Worm (Caenorhabditis elegans): ENCODE results near the gene C49A9.3.

C49A9.3 gene

ce11 chrIV:6221878-6222277, at the start of gene C49A9.3:
Gene C49A9.3 (plus strand): TSS chrIV:6222089.
- no peak for TF ChIP-seq ham-2 (GFP tag; optimal IDR thresholded peaks at IDR 0.05)
- TF ChIP-seq flh-1 (GFP tag; optimal IDR thresholded peaks at IDR 0.05): no peak
- no peak for TF ChIP-seq elt-3 (tag; optimal IDR thresholded peaks at IDR 0.05)
- no peak for TF ChIP-seq hlh-1 (tag; optimal IDR thresholded peaks at IDR 0.05)
- TF ChIP-seq nhr-2 (tag; optimal IDR thresholded peaks at IDR 0.05): no peak

DNA sequence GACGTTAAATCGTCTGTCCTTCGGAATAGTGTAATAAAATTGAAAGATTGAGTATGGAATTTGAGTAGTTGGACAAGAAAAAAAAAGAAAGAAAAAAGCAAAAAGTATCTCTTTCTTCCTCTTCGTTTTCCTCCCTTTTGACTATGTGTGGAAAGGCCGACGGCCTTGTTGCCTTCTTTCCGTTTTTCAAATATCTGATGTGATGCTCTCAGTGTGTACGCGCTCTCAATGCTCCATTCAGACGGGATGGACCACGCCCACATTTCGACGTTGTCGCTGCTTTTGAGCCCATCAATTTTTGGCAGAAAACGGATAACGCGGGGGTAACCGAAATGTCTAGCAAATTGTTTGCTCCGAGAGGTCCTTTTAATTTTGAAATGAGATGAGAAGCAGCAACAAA, 48.9 kb upstream of the C49A9.3 start:
- TF ChIP-seq ces-1 (GFP tag; optimal IDR thresholded peaks at IDR 0.05) (peak; percentile 12), sem-2 (GFP tag; optimal IDR thresholded peaks at IDR 0.05) (no peak)

- TF ChIP-seq ces-1 (GFP tag; optimal IDR thresholded peaks at IDR 0.05) (peak; percentile 75), nhr-237 (tag; optimal IDR thresholded peaks at IDR 0.05) (no peak), nhr-2 (tag; optimal IDR thresholded peaks at IDR 0.05) (no peak), sptf-1 (tag; optimal IDR thresholded peaks at IDR 0.05) (no peak), ztf-11 (tag; optimal IDR thresholded peaks at IDR 0.05) (no peak), ceh-43 (GFP tag; optimal IDR thresholded peaks at IDR 0.05) (no peak)
Observed at ce11 chrIV:6177383-6177782, 44.5 kb upstream of the C49A9.3 start.

ce11 chrIV:6183757-6184156, 38.1 kb upstream of the C49A9.3 start, which contains the start of gene unc-77:
Gene unc-77 (minus strand): TSS chrIV:6183857.
- TF ChIP-seq M03D4.4 (tag; optimal IDR thresholded peaks at IDR 0.05) (no peak), mls-2 (tag; optimal IDR thresholded peaks at IDR 0.05) (no peak)

ce11 chrIV:6185578-6185977, 36.3 kb upstream of the C49A9.3 start, which contains the start of gene asp-9:
Gene asp-9 (plus strand): TSS chrIV:6185889.
- TF ChIP-seq cnd-1 (tag; optimal IDR thresholded peaks at IDR 0.05): no peak
- no peak for TF ChIP-seq lin-32 (GFP tag; optimal IDR thresholded peaks at IDR 0.05)
- no peak for TF ChIP-seq ceh-43 (GFP tag; optimal IDR thresholded peaks at IDR 0.05)
- no peak for TF ChIP-seq nhr-237 (tag; optimal IDR thresholded peaks at IDR 0.05)
- TF ChIP-seq hlh-1 (tag; optimal IDR thresholded peaks at IDR 0.05): no peak
- TF ChIP-seq unc-120 (tag; optimal IDR thresholded peaks at IDR 0.05; ENCODE audit: poor library complexity, severe bottlenecking): no peak
- TF ChIP-seq ham-2 (GFP tag; optimal IDR thresholded peaks at IDR 0.05): no peak
- TF ChIP-seq nhr-12 (tag; optimal IDR thresholded peaks at IDR 0.05): no peak
- TF ChIP-seq zip-8 (tag; optimal IDR thresholded peaks at IDR 0.05): no peak
- no peak for TF ChIP-seq ztf-11 (tag; optimal IDR thresholded peaks at IDR 0.05)
- no peak for TF ChIP-seq M03D4.4 (tag; optimal IDR thresholded peaks at IDR 0.05)
- no peak for TF ChIP-seq nhr-28 (tag; optimal IDR thresholded peaks at IDR 0.05)
- no peak for TF ChIP-seq elt-1 (tag; optimal IDR thresholded peaks at IDR 0.05; ENCODE audit: borderline replicate concordance, insufficient read depth)
- TF ChIP-seq snpc-4 (tag; optimal IDR thresholded peaks at IDR 0.05): no peak
- no peak for TF ChIP-seq drap-1 (GFP tag; optimal IDR thresholded peaks at IDR 0.05)
- no peak for TF ChIP-seq elt-3 (tag; optimal IDR thresholded peaks at IDR 0.05)
- no peak for TF ChIP-seq pha-4 (tag; optimal IDR thresholded peaks at IDR 0.05)
- TF ChIP-seq tbx-8 (GFP tag; optimal IDR thresholded peaks at IDR 0.05): no peak
- no peak for TF ChIP-seq lsy-2 (tag; optimal IDR thresholded peaks at IDR 0.05)
- TF ChIP-seq lin-13 (tag; optimal IDR thresholded peaks at IDR 0.05): no peak

DNA sequence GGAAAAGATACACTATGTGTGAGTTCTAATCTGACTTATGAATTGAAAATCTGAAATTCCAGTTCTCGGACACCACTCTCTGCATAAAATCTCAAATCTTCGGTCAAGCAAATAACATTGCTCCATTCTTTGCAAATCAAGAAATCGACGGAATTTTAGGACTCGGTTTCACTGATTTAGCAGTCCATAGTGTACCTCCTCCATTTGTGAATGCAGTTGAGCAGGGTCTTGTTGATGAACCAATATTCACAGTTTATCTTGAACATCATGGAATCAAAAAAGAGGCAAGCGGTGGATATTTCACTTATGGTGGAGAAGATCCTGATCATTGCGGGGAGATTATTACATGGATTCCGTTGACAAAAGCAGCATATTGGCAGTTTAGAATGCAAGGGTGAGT, 34.7 kb upstream of the C49A9.3 start:
- no peak for TF ChIP-seq nhr-2 (tag; optimal IDR thresholded peaks at IDR 0.05)
- TF ChIP-seq mep-1 (tag; optimal IDR thresholded peaks at IDR 0.05): no peak
- no peak for TF ChIP-seq nhr-12 (tag; optimal IDR thresholded peaks at IDR 0.05)
- no peak for TF ChIP-seq lsy-2 (tag; optimal IDR thresholded peaks at IDR 0.05)
- no peak for TF ChIP-seq flh-1 (GFP tag; optimal IDR thresholded peaks at IDR 0.05)
- no peak for TF ChIP-seq cnd-1 (tag; optimal IDR thresholded peaks at IDR 0.05)
- TF ChIP-seq ceh-43 (GFP tag; optimal IDR thresholded peaks at IDR 0.05): no peak
- no peak for TF ChIP-seq nhr-76 (tag; optimal IDR thresholded peaks at IDR 0.05)
- TF ChIP-seq ceh-39 (tag; optimal IDR thresholded peaks at IDR 0.05): no peak
- TF ChIP-seq pha-4 (tag; optimal IDR thresholded peaks at IDR 0.05): no peak
- no peak for TF ChIP-seq unc-62 (GFP tag; optimal IDR thresholded peaks at IDR 0.05)
- TF ChIP-seq sem-2 (GFP tag; optimal IDR thresholded peaks at IDR 0.05): no peak
- TF ChIP-seq ztf-11 (tag; optimal IDR thresholded peaks at IDR 0.05): no peak
- TF ChIP-seq unc-39 (tag; optimal IDR thresholded peaks at IDR 0.05): no peak
- TF ChIP-seq mab-5 (tag; optimal IDR thresholded peaks at IDR 0.05): no peak
- TF ChIP-seq ham-2 (GFP tag; optimal IDR thresholded peaks at IDR 0.05): no peak
- no peak for TF ChIP-seq nhr-28 (tag; optimal IDR thresholded peaks at IDR 0.05)

Measured in whole organism, mixed stage, embryonic.